Worm (Caenorhabditis elegans) whole organism, mixed stage, embryonic: ENCODE results near the gene C39D10.1.

Experiments
- blmp-1 ChIP-seq: fragments of 150-350 bp; optimal IDR thresholded peaks from 2 replicates; lab custom pipeline; 2014; ENCODE audit warnings: missing biosample characterization, missing genetic modification characterization
- drap-1 ChIP-seq: fragments of 200-800 bp; sonication (Bioruptor generic); optimal IDR thresholded peaks from 3 replicates; lab custom pipeline; 2018; ENCODE audit warnings: mild to moderate bottlenecking, missing genetic modification characterization, missing compliant biosample characterization

ce11 chrX:7866493-7866892 is 40.3 kb upstream of the C39D10.1 start:
- TF ChIP-seq blmp-1 (tag; lab: Kevin White, UChicago), result no peak
- TF ChIP-seq drap-1 (GFP tag; lab: Kevin White, UChicago), result no peak
